Worm (Caenorhabditis elegans) whole organism, L1 larva: ENCODE data around the gene rpn-9.

Experiments used
- C16A3.4 ChIP-seq: fragments of 150-350 bp; optimal IDR thresholded peaks from 2 replicates; lab custom pipeline; 2014; ENCODE audit warnings: missing biosample characterization, missing genetic modification characterization
- C34B4.2 ChIP-seq: sonication (generic microtip); optimal IDR thresholded peaks from 2 replicates; lab custom pipeline; 2017; ENCODE audit warnings: mild to moderate bottlenecking, missing genetic modification characterization, missing compliant biosample characterization
- F16B12.6 ChIP-seq: fragments of 150-350 bp; optimal IDR thresholded peaks from 2 replicates; lab custom pipeline; 2014; ENCODE audit warnings: missing biosample characterization, missing genetic modification characterization
- Y116A8C.19 ChIP-seq: sonication (generic microtip); optimal IDR thresholded peaks from 2 replicates; lab custom pipeline; 2016; ENCODE audit warnings: missing compliant biosample characterization, missing genetic modification characterization, borderline replicate concordance
- aha-1 ChIP-seq: fragments of 150-350 bp; optimal IDR thresholded peaks from 2 replicates; lab custom pipeline; 2014; ENCODE audit warnings: missing biosample characterization, missing genetic modification characterization
- alr-1 ChIP-seq: fragments of 200-800 bp; sonication (Bioruptor generic); optimal IDR thresholded peaks from 2 replicates; lab custom pipeline; 2018; ENCODE audit warnings: borderline replicate concordance, mild to moderate bottlenecking, missing genetic modification characterization, missing compliant biosample characterization
- aly-2 ChIP-seq: fragments of 150-350 bp; optimal IDR thresholded peaks from 2 replicates; lab custom pipeline; 2014; ENCODE audit warnings: missing biosample characterization, missing genetic modification characterization
- blmp-1 ChIP-seq: fragments of 150-350 bp; optimal IDR thresholded peaks from 2 replicates; lab custom pipeline; 2014; ENCODE audit warnings: missing biosample characterization, missing genetic modification characterization
- ceh-63 ChIP-seq: fragments of 200-800 bp; sonication (Bioruptor generic); optimal IDR thresholded peaks from 2 replicates; lab custom pipeline; 2018; ENCODE audit warnings: mild to moderate bottlenecking, missing genetic modification characterization, missing compliant biosample characterization
- ceh-82 ChIP-seq, 3 experiments: fragments of 150-350 bp in 1 of 3; sonication (generic microtip) in 2 of 3; optimal IDR thresholded peaks; 2 replicates each; lab custom pipeline; 2014 to 2017; ENCODE audit warnings: missing biosample characterization in 3 of 3, missing genetic modification characterization in 3 of 3
- ceh-90 ChIP-seq: sonication (generic microtip); optimal IDR thresholded peaks from 2 replicates; lab custom pipeline; 2016; ENCODE audit warnings: missing genetic modification characterization, missing compliant biosample characterization
- ces-1 ChIP-seq: fragments of 150-350 bp; optimal IDR thresholded peaks from 2 replicates; lab custom pipeline; 2014; ENCODE audit warnings: missing biosample characterization, missing genetic modification reagents, missing genetic modification characterization
- dsc-1 ChIP-seq: sonication (generic microtip); optimal IDR thresholded peaks from 2 replicates; lab custom pipeline; 2016; ENCODE audit warnings: mild to moderate bottlenecking, missing genetic modification characterization, missing compliant biosample characterization
- efl-1 ChIP-seq, 4 experiments: fragments of 150-350 bp; optimal IDR thresholded peaks in 3 of 4; peaks in 1 of 4; 1 replicate in 1 of 4; 2 replicates in 3 of 4; lab custom pipeline; 2014; ENCODE audit warnings: missing biosample characterization in 2 of 4, missing genetic modification characterization in 2 of 4, missing genetic modification reagents in 2 of 4
- egl-13 ChIP-seq: sonication (generic microtip); optimal IDR thresholded peaks from 2 replicates; lab custom pipeline; 2016; ENCODE audit warnings: missing genotype, missing genetic modification reagents, missing genetic modification characterization, missing compliant biosample characterization
- ets-5 ChIP-seq: fragments of 200-800 bp; sonication (Bioruptor generic); IDR thresholded peaks from 2 replicates; pipeline ENCODE4 v1.3.6; 2022; ENCODE audit warnings: missing genetic modification characterization, missing compliant biosample characterization
- fkh-8 ChIP-seq: sonication (generic microtip); optimal IDR thresholded peaks from 2 replicates; lab custom pipeline; 2016; ENCODE audit warnings: mild to moderate bottlenecking, missing genetic modification characterization, missing compliant biosample characterization
- fos-1 ChIP-seq: fragments of 150-350 bp; optimal IDR thresholded peaks from 2 replicates; lab custom pipeline; 2014; ENCODE audit warnings: missing biosample characterization, missing genetic modification characterization
- hlh-17 ChIP-seq: fragments of 200-800 bp; sonication (Bioruptor generic); optimal IDR thresholded peaks from 2 replicates; lab custom pipeline; 2018; ENCODE audit warnings: missing genetic modification characterization, mild to moderate bottlenecking, missing compliant biosample characterization, moderate library complexity, borderline replicate concordance
- hpl-2 ChIP-seq: fragments of 150-350 bp; optimal IDR thresholded peaks from 2 replicates; lab custom pipeline; 2014; ENCODE audit warnings: missing biosample characterization, missing genetic modification reagents, missing genetic modification characterization
- irx-1 ChIP-seq: sonication (generic microtip); optimal IDR thresholded peaks from 2 replicates; lab custom pipeline; 2016; ENCODE audit warnings: missing genetic modification characterization, missing compliant biosample characterization
- jun-1 ChIP-seq: fragments of 150-350 bp; optimal IDR thresholded peaks from 2 replicates; lab custom pipeline; 2014; ENCODE audit warnings: missing biosample characterization, missing genetic modification reagents, missing genetic modification characterization
- lin-13 ChIP-seq: fragments of 150-350 bp; optimal IDR thresholded peaks from 2 replicates; lab custom pipeline; 2014; ENCODE audit warnings: missing biosample characterization, missing genetic modification reagents, missing genetic modification characterization
- lin-14 ChIP-seq: fragments of 200-800 bp; sonication (Bioruptor generic); optimal IDR thresholded peaks from 2 replicates; lab custom pipeline; 2018; ENCODE audit warnings: mild to moderate bottlenecking, missing genetic modification characterization, moderate library complexity, missing compliant biosample characterization
- lin-15B ChIP-seq: fragments of 150-350 bp; sonication (generic microtip); optimal IDR thresholded peaks from 3 replicates; lab custom pipeline; 2014; ENCODE audit warnings: missing biosample characterization, missing genetic modification characterization
- lin-39 ChIP-seq: fragments of 150-350 bp; optimal IDR thresholded peaks from 2 replicates; lab custom pipeline; 2014; ENCODE audit warnings: missing biosample characterization, missing genetic modification reagents, missing genetic modification characterization
- lir-3 ChIP-seq: sonication (generic microtip); optimal IDR thresholded peaks from 2 replicates; lab custom pipeline; 2016; ENCODE audit warnings: mild to moderate bottlenecking, missing genetic modification characterization, moderate library complexity, missing compliant biosample characterization; ENCODE audit not compliant: poor library complexity
- lsy-2 ChIP-seq, 2 experiments: fragments of 150-350 bp; optimal IDR thresholded peaks; 2 replicates each; lab custom pipeline; 2014; ENCODE audit warnings: missing biosample characterization in 2 of 2, missing genetic modification characterization in 2 of 2
- mdl-1 ChIP-seq, 2 experiments: fragments of 150-350 bp; optimal IDR thresholded peaks; 2 replicates each; lab custom pipeline; 2014 to 2017; ENCODE audit warnings: missing biosample characterization in 2 of 2, missing genetic modification characterization in 2 of 2, inconsistent platforms in 1 of 2
- mep-1 ChIP-seq: fragments of 150-350 bp; optimal IDR thresholded peaks from 2 replicates; lab custom pipeline; 2014; ENCODE audit warnings: missing biosample characterization, missing genetic modification characterization
- nhr-12 ChIP-seq: sonication (generic microtip); optimal IDR thresholded peaks from 2 replicates; lab custom pipeline; 2017; ENCODE audit warnings: missing biosample characterization, missing genetic modification characterization
- nhr-19 ChIP-seq: fragments of 200-800 bp; sonication (Bioruptor generic); conservative IDR thresholded peaks from 2 replicates; pipeline ENCODE4 v1.3.6; 2022; ENCODE audit warnings: missing genetic modification characterization, missing compliant biosample characterization
- nhr-20 ChIP-seq: sonication (generic microtip); optimal IDR thresholded peaks from 2 replicates; lab custom pipeline; 2016; ENCODE audit warnings: mild to moderate bottlenecking, missing genetic modification characterization, missing compliant biosample characterization
- nhr-47 ChIP-seq: sonication (generic microtip); optimal IDR thresholded peaks from 2 replicates; lab custom pipeline; 2016; ENCODE audit warnings: mild to moderate bottlenecking, missing genetic modification characterization, moderate library complexity, missing compliant biosample characterization
- nhr-77 ChIP-seq: fragments of 150-350 bp; optimal IDR thresholded peaks from 2 replicates; lab custom pipeline; 2014; ENCODE audit warnings: missing biosample characterization, missing genetic modification characterization
- nhr-84 ChIP-seq: sonication (generic microtip); optimal IDR thresholded peaks from 2 replicates; lab custom pipeline; 2017; ENCODE audit warnings: missing biosample characterization, missing genetic modification characterization
- pag-3 ChIP-seq: sonication (generic microtip); optimal IDR thresholded peaks from 2 replicates; lab custom pipeline; 2017; ENCODE audit warnings: missing genetic modification characterization, mild to moderate bottlenecking, missing compliant biosample characterization, antibody characterized with exemption, borderline replicate concordance; ENCODE audit not compliant: insufficient read depth
- skn-1 ChIP-seq: fragments of 150-350 bp; optimal IDR thresholded peaks from 2 replicates; lab custom pipeline; 2014; ENCODE audit warnings: missing biosample characterization, missing genetic modification characterization
- snpc-4 ChIP-seq: fragments of 150-350 bp; optimal IDR thresholded peaks from 2 replicates; lab custom pipeline; 2014; ENCODE audit warnings: missing biosample characterization, missing genetic modification characterization
- snu-23 ChIP-seq: sonication (generic microtip); optimal IDR thresholded peaks from 2 replicates; lab custom pipeline; 2016; ENCODE audit warnings: missing genetic modification characterization, missing compliant biosample characterization
- sox-4 ChIP-seq: sonication (generic microtip); optimal IDR thresholded peaks from 2 replicates; lab custom pipeline; 2016; ENCODE audit warnings: missing genetic modification characterization, missing compliant biosample characterization
- sptf-1 ChIP-seq: fragments of 150-350 bp; optimal IDR thresholded peaks from 2 replicates; lab custom pipeline; 2014; ENCODE audit warnings: missing biosample characterization, missing genetic modification characterization
- sup-37 ChIP-seq: fragments of 200-800 bp; sonication (Bioruptor generic); optimal IDR thresholded peaks from 2 replicates; lab custom pipeline; 2018; ENCODE audit warnings: mild to moderate bottlenecking, missing genetic modification characterization, missing compliant biosample characterization
- unc-130 ChIP-seq: fragments of 150-350 bp; optimal IDR thresholded peaks from 2 replicates; lab custom pipeline; 2017; ENCODE audit warnings: missing biosample characterization, missing genetic modification characterization, inconsistent platforms
- unc-62 ChIP-seq: fragments of 150-350 bp; optimal IDR thresholded peaks from 2 replicates; lab custom pipeline; 2014; ENCODE audit warnings: missing biosample characterization, missing genetic modification reagents, missing genetic modification characterization
- unc-86 ChIP-seq: sonication (generic microtip); optimal IDR thresholded peaks from 2 replicates; lab custom pipeline; 2016; ENCODE audit warnings: missing genetic modification characterization, missing compliant biosample characterization
- unc-98 ChIP-seq: fragments of 200-800 bp; sonication (Bioruptor generic); IDR thresholded peaks from 2 replicates; pipeline ENCODE4 v1.3.6; 2022; ENCODE audit warnings: missing genetic modification characterization, missing compliant biosample characterization
- vab-15 ChIP-seq: sonication (generic microtip); optimal IDR thresholded peaks from 2 replicates; lab custom pipeline; 2017; ENCODE audit warnings: missing genotype, mild to moderate bottlenecking, missing genetic modification characterization, missing compliant biosample characterization
- zag-1 ChIP-seq: fragments of 150-350 bp; optimal IDR thresholded peaks from 2 replicates; lab custom pipeline; 2014; ENCODE audit warnings: missing biosample characterization, missing genetic modification characterization
- zip-4 ChIP-seq: fragments of 200-800 bp; sonication (Bioruptor generic); optimal IDR thresholded peaks from 2 replicates; lab custom pipeline; 2018; ENCODE audit warnings: mild to moderate bottlenecking, missing genetic modification characterization, moderate library complexity, missing compliant biosample characterization
- ztf-4 ChIP-seq: fragments of 150-350 bp; optimal IDR thresholded peaks from 2 replicates; lab custom pipeline; 2014; ENCODE audit warnings: missing biosample characterization, missing genetic modification characterization

rpn-9 gene

ce11 chrII:11238869-11239647 lies at the start of gene rpn-9, which contains the start of gene T06D8.9:
Gene rpn-9 (minus strand): TSS chrII:11238919.
Gene T06D8.9 (plus strand): TSS chrII:11239597.
- no peak for TF ChIP-seq unc-98 (GFP tag; lab: Robert Waterston, UW)
- no peak for TF ChIP-seq nhr-12 (tag; lab: Kevin White, UChicago)
- peak; percentile 89 for TF ChIP-seq nhr-20
- TF ChIP-seq jun-1 (tag; lab: Kevin White, UChicago), result peak; percentile 37
- peak; percentile 86 to 93 for TF ChIP-seq lsy-2 (tag; optimal IDR thresholded peaks at IDR 0.05; lab: Kevin White, UChicago)
- TF ChIP-seq lin-13, result peak; percentile 83
- no peak for TF ChIP-seq ets-5 (GFP tag; lab: Robert Waterston, UW)
- peak; percentile 96 for TF ChIP-seq skn-1 (tag; lab: Kevin White, UChicago)
- TF ChIP-seq nhr-77 (tag; lab: Kevin White, UChicago), result peak; percentile 72
- peak; percentile 84 for TF ChIP-seq snu-23
- peak; percentile 63 to 88 (median 67) for TF ChIP-seq ceh-82 (tag; optimal IDR thresholded peaks at IDR 0.05; lab: Kevin White, UChicago)
- no peak for TF ChIP-seq fos-1
- peak in 1 of 2 experiments; percentile 75 for TF ChIP-seq mdl-1 (tag; optimal IDR thresholded peaks at IDR 0.05; lab: Kevin White, UChicago)
- no peak for TF ChIP-seq zag-1 (tag; lab: Kevin White, UChicago)
- no peak for TF ChIP-seq alr-1 (tag; lab: Kevin White, UChicago)
- peak; percentile 92 for TF ChIP-seq C16A3.4 (tag; lab: Kevin White, UChicago)
- TF ChIP-seq C34B4.2 (tag; lab: Kevin White, UChicago), result no peak
- no peak for TF ChIP-seq ces-1 (GFP tag; lab: Kevin White, UChicago)
- peak; percentile 22 for TF ChIP-seq ztf-4
- TF ChIP-seq unc-62 (GFP tag; lab: Kevin White, UChicago), result no peak
- TF ChIP-seq pag-3 (tag; lab: Kevin White, UChicago), result no peak
- peak; percentile 51 for TF ChIP-seq F16B12.6 (tag; lab: Kevin White, UChicago)
- TF ChIP-seq hlh-17, result no peak
- peak; percentile 78 for TF ChIP-seq nhr-47 (tag; lab: Kevin White, UChicago)
- TF ChIP-seq sup-37 (GFP tag; lab: Kevin White, UChicago), result no peak
- TF ChIP-seq snpc-4 (tag; lab: Kevin White, UChicago), result peak; percentile 75
- TF ChIP-seq unc-130 (tag; lab: Kevin White, UChicago), result peak; percentile 54
- TF ChIP-seq Y116A8C.19, result no peak
- peak; percentile 64 for TF ChIP-seq irx-1 (tag; lab: Kevin White, UChicago)
- peak; percentile 89 for TF ChIP-seq mep-1 (tag; lab: Kevin White, UChicago)
- peak; percentile 63 for TF ChIP-seq unc-86 (tag; lab: Kevin White, UChicago)
- TF ChIP-seq sox-4 (tag; lab: Kevin White, UChicago), result no peak
- no peak for TF ChIP-seq aha-1 (tag; lab: Kevin White, UChicago)
- peak; percentile 67 for TF ChIP-seq lir-3 (tag; lab: Kevin White, UChicago)
- no peak for TF ChIP-seq ceh-90 (tag; lab: Kevin White, UChicago)
- TF ChIP-seq fkh-8, result peak; percentile 77
- TF ChIP-seq lin-15B (tag; lab: Kevin White, UChicago), result peak; percentile 94
- TF ChIP-seq egl-13, result peak; percentile 29
- no peak for TF ChIP-seq dsc-1 (tag; lab: Kevin White, UChicago)
- no peak for TF ChIP-seq nhr-84 (tag; lab: Kevin White, UChicago)
- peak; percentile 76 for TF ChIP-seq nhr-19
- TF ChIP-seq ceh-63 (GFP tag; lab: Kevin White, UChicago), result no peak
- no peak for TF ChIP-seq sptf-1 (tag; lab: Kevin White, UChicago)
- peak; percentile 36 for TF ChIP-seq aly-2
- no peak for TF ChIP-seq zip-4 (GFP tag; lab: Kevin White, UChicago)
- peak; percentile 91 for TF ChIP-seq blmp-1 (tag; lab: Kevin White, UChicago)
- peak; percentile 83 to 87 for TF ChIP-seq efl-1 (optimal IDR thresholded peaks at IDR 0.05; lab: Kevin White, UChicago)
- peak; percentile 80 to 96 for TF ChIP-seq efl-1 (GFP tag; optimal IDR thresholded peaks at IDR 0.05 in 1 of 2; lab: Kevin White, UChicago)
- peak; percentile 31 for TF ChIP-seq hpl-2
- TF ChIP-seq lin-39 (tag; lab: Kevin White, UChicago), result no peak
- peak; percentile 89 for TF ChIP-seq lin-14 (GFP tag; lab: Kevin White, UChicago)
- no peak for TF ChIP-seq vab-15 (tag; lab: Kevin White, UChicago)
